Worm (Caenorhabditis elegans): ENCODE results near the gene F08H9.4.

The F08H9.4 gene

DNA sequence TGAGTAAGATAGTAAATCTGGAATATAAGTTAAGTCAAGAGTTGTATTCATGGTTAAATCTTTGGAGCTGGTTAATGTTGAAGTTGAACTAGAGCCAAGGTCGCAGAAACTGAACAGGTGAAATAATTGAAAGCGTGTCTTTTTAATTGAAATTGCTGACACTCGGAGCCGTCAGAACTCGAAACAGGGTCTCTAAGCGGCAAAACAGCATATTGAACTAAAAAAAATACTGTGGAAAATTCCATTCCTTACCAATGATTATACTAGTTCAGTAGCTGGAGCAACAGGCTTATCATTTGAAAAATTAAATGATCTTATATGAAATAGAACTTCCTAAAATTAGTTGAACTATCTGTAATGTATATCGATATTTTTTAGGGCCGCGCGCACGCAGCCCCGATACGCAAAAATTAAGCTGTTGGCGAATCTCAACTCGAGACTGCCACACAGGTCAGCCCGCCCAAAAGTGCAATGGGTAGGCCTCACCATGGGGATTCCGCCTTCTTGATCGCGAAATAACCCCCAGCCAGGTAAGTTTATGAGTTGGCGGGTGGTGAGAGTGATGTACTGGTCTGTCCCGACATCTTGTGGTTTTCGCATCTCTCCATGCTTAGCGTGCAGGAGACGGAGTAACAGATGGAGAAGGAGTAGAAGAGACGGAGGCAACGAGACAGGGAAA lies 4.1 kb upstream of the F08H9.4 start, which contains the start of gene srz-97 (continued):
- TF ChIP-seq unc-62 (GFP tag; optimal IDR thresholded peaks at IDR 0.05 in 1 of 2) = peak in 1 of 2 experiments; percentile 24
- no peak for TF ChIP-seq unc-62 (tag; optimal IDR thresholded peaks at IDR 0.05)
- 0 out of 2 replicates have a peak, but pooled peaks have one; percentile 31 for TF ChIP-seq ceh-20 (GFP tag; IDR thresholded peaks at IDR 0.05)
- peak; percentile 42 for TF ChIP-seq spr-1 (tag; optimal IDR thresholded peaks at IDR 0.05)
- no peak for TF ChIP-seq nhr-11 (tag; optimal IDR thresholded peaks at IDR 0.05)
- TF ChIP-seq lin-15B (tag; optimal IDR thresholded peaks at IDR 0.05) = no peak
- no peak for TF ChIP-seq ces-1 (GFP tag; optimal IDR thresholded peaks at IDR 0.05)
- TF ChIP-seq F37D6.2 (tag; optimal IDR thresholded peaks at IDR 0.05) = no peak
- TF ChIP-seq hmg-1.1 (GFP tag; IDR thresholded peaks at IDR 0.05) = peak; percentile 61; the same call in 1 of the 2 replicates
- no peak for TF ChIP-seq vab-7 (GFP tag; IDR thresholded peaks at IDR 0.05)
- TF ChIP-seq zip-2 (tag; optimal IDR thresholded peaks at IDR 0.05) = no peak
- TF ChIP-seq pqm-1 (tag; optimal IDR thresholded peaks at IDR 0.05) = no peak
- no peak for TF ChIP-seq nhr-76 (tag; optimal IDR thresholded peaks at IDR 0.05)
- 0 out of 2 replicates have a peak, but pooled peaks have one; percentile 30 for TF ChIP-seq Y105C5A.15 (GFP tag; IDR thresholded peaks at IDR 0.05)
- TF ChIP-seq zag-1 (tag; optimal IDR thresholded peaks at IDR 0.05) = no peak
- no peak for TF ChIP-seq fos-1 (tag; optimal IDR thresholded peaks at IDR 0.05)
- no peak for TF ChIP-seq mdl-1 (tag; optimal IDR thresholded peaks at IDR 0.05)
- no peak for TF ChIP-seq nhr-77 (tag; optimal IDR thresholded peaks at IDR 0.05)
- TF ChIP-seq snpc-4 (tag; optimal IDR thresholded peaks at IDR 0.05) = peak; percentile 85
- TF ChIP-seq lin-38 (GFP tag; IDR thresholded peaks at IDR 0.05) = no peak
- peak; percentile 7 for TF ChIP-seq mxl-3 (GFP tag; optimal IDR thresholded peaks at IDR 0.05)
- TF ChIP-seq php-3 (GFP tag; IDR thresholded peaks at IDR 0.05) = peak; percentile 61; the same call in 1 of the 2 replicates
- no peak for TF ChIP-seq saeg-2 (GFP tag; IDR thresholded peaks at IDR 0.05)
- peak; percentile 63; the same call in 1 of the 2 replicates for TF ChIP-seq nhr-42 (GFP tag; IDR thresholded peaks at IDR 0.05)
- 0 out of 2 replicates have a peak, but pooled peaks have one; percentile 17 for TF ChIP-seq ZK337.2 (GFP tag; IDR thresholded peaks at IDR 0.05)
- no peak for TF ChIP-seq mxl-2 (GFP tag; conservative IDR thresholded peaks at IDR 0.05)
- TF ChIP-seq nhr-10 (tag; optimal IDR thresholded peaks at IDR 0.05) = no peak
- no peak for TF ChIP-seq hif-1 (tag; optimal IDR thresholded peaks at IDR 0.05)
- TF ChIP-seq ceh-82 (tag; optimal IDR thresholded peaks at IDR 0.05) = no peak
- TF ChIP-seq ztf-7 (tag; optimal IDR thresholded peaks at IDR 0.05) = no peak
- peak; percentile 21 for TF ChIP-seq nhr-25 (tag; optimal IDR thresholded peaks at IDR 0.05; ENCODE audit: borderline replicate concordance, insufficient read depth)
- no peak for TF ChIP-seq ZK546.5 (tag; optimal IDR thresholded peaks at IDR 0.05)
- TF ChIP-seq Y75B8A.6 (GFP tag; IDR thresholded peaks at IDR 0.05) = no peak
- 0 out of 2 replicates have a peak, but pooled peaks have one; percentile 29 for TF ChIP-seq daf-19 (GFP tag; conservative IDR thresholded peaks at IDR 0.05)
- no peak for TF ChIP-seq F26F4.8 (GFP tag; conservative IDR thresholded peaks at IDR 0.05)
- TF ChIP-seq dve-1 (tag; optimal IDR thresholded peaks at IDR 0.05; ENCODE audit: insufficient read depth) = peak; percentile 40
- peak; percentile 80 for TF ChIP-seq nhr-102 (tag; optimal IDR thresholded peaks at IDR 0.05)
- TF ChIP-seq nhr-48 (tag; optimal IDR thresholded peaks at IDR 0.05) = peak; percentile 56
- TF ChIP-seq Y48G9A.11 (GFP tag; IDR thresholded peaks at IDR 0.05) = no peak
- no peak for TF ChIP-seq lir-3 (tag; optimal IDR thresholded peaks at IDR 0.05)
- no peak for TF ChIP-seq zfp-3 (GFP tag; conservative IDR thresholded peaks at IDR 0.05)
- no peak for TF ChIP-seq madf-9 (GFP tag; conservative IDR thresholded peaks at IDR 0.05)
- TF ChIP-seq D1046.2 (GFP tag; IDR thresholded peaks at IDR 0.05) = no peak
- no peak for TF ChIP-seq ztf-11 (tag; optimal IDR thresholded peaks at IDR 0.05)
- peak; percentile 37 for TF ChIP-seq F10B5.3 (tag; optimal IDR thresholded peaks at IDR 0.05)
- no peak for TF ChIP-seq lin-39 (tag; optimal IDR thresholded peaks at IDR 0.05)
- no peak for TF ChIP-seq jun-1 (tag; optimal IDR thresholded peaks at IDR 0.05)
- no peak for TF ChIP-seq dmd-9 (GFP tag; IDR thresholded peaks at IDR 0.05)
- no peak for TF ChIP-seq fkh-10 (GFP tag; optimal IDR thresholded peaks at IDR 0.05)
- no peak; the same call in none of the 2 replicates for TF ChIP-seq set-16 (GFP tag; IDR thresholded peaks at IDR 0.05)
- no peak for TF ChIP-seq nhr-6 (tag; optimal IDR thresholded peaks at IDR 0.05)
